Worm (Caenorhabditis elegans): Measurements from ENCODE around the gene srh-177.

srh-177 gene

ce11 chrV:20413936-20414335 is 44.9 kb upstream of the srh-177 start:
- TF ChIP-seq ceh-6 (GFP tag; optimal IDR thresholded peaks at IDR 0.05) (no peak), T23F11.4 (GFP tag; optimal IDR thresholded peaks at IDR 0.05) (no peak), nhr-232 (tag; optimal IDR thresholded peaks at IDR 0.05) (no peak), ref-2 (tag; optimal IDR thresholded peaks at IDR 0.05) (no peak), lim-6 (tag; optimal IDR thresholded peaks at IDR 0.05) (no peak), sdc-2 (tag; optimal IDR thresholded peaks at IDR 0.05) (no peak), pha-2 (tag; optimal IDR thresholded peaks at IDR 0.05) (no peak), nfya-1 (tag; optimal IDR thresholded peaks at IDR 0.05) (no peak), unc-3 (GFP tag; conservative IDR thresholded peaks at IDR 0.05) (no peak), unc-3 (tag; optimal IDR thresholded peaks at IDR 0.05) (no peak), mec-3 (tag; optimal IDR thresholded peaks at IDR 0.05; ENCODE audit: borderline replicate concordance) (no peak), unc-55 (GFP tag; optimal IDR thresholded peaks at IDR 0.05) (no peak), C08G9.2 (tag; optimal IDR thresholded peaks at IDR 0.05) (no peak), ahr-1 (tag; optimal IDR thresholded peaks at IDR 0.05) (no peak), dve-1 (tag; optimal IDR thresholded peaks at IDR 0.05) (no peak), elt-4 (tag; optimal IDR thresholded peaks at IDR 0.05) (no peak), madf-2 (tag; optimal IDR thresholded peaks at IDR 0.05) (no peak), hlh-6 (tag; optimal IDR thresholded peaks at IDR 0.05) (no peak), unc-86 (tag; optimal IDR thresholded peaks at IDR 0.05) (no peak), fax-1 (tag; optimal IDR thresholded peaks at IDR 0.05) (no peak), sox-2 (GFP tag; IDR thresholded peaks at IDR 0.05) (no peak)

- TF ChIP-seq F13H6.1 (tag; optimal IDR thresholded peaks at IDR 0.05), result no peak
These were observed 44.4 kb upstream of the srh-177 start for ce11 chrV:20413426-20413825.

ce11 chrV:20412225-20412624 is 43.2 kb upstream of the srh-177 start:
- TF ChIP-seq ets-4 (tag; optimal IDR thresholded peaks at IDR 0.05), result no peak
- no peak for TF ChIP-seq nhr-11 (tag; optimal IDR thresholded peaks at IDR 0.05)
- TF ChIP-seq hlh-30 (tag; optimal IDR thresholded peaks at IDR 0.05; ENCODE audit: insufficient read depth), result peak; percentile 6

- no peak for TF ChIP-seq mec-3 (tag; optimal IDR thresholded peaks at IDR 0.05; ENCODE audit: borderline replicate concordance)
- no peak for TF ChIP-seq K09A11.1 (tag; optimal IDR thresholded peaks at IDR 0.05; ENCODE audit: insufficient read depth)
- TF ChIP-seq nhr-11 (tag; optimal IDR thresholded peaks at IDR 0.05), result no peak
- no peak for TF ChIP-seq pros-1 (tag; optimal IDR thresholded peaks at IDR 0.05)
- TF ChIP-seq sox-2 (GFP tag; IDR thresholded peaks at IDR 0.05), result no peak
- no peak for TF ChIP-seq ama-1 (optimal IDR thresholded peaks at IDR 0.05)
- TF ChIP-seq sdc-2 (tag; optimal IDR thresholded peaks at IDR 0.05), result no peak
- no peak for TF ChIP-seq hlh-15 (tag; optimal IDR thresholded peaks at IDR 0.05)
- no peak for TF ChIP-seq ceh-30 (tag; optimal IDR thresholded peaks at IDR 0.05)
- no peak for TF ChIP-seq unc-42 (tag; optimal IDR thresholded peaks at IDR 0.05)
- no peak for TF ChIP-seq elt-4 (tag; optimal IDR thresholded peaks at IDR 0.05)
- no peak for TF ChIP-seq gmeb-2 (tag; optimal IDR thresholded peaks at IDR 0.05)
- no peak for TF ChIP-seq pag-3 (tag; optimal IDR thresholded peaks at IDR 0.05; ENCODE audit: borderline replicate concordance)
- TF ChIP-seq pax-1 (tag; optimal IDR thresholded peaks at IDR 0.05), result no peak
- no peak for TF ChIP-seq unc-3 (GFP tag; conservative IDR thresholded peaks at IDR 0.05)
- TF ChIP-seq unc-3 (tag; optimal IDR thresholded peaks at IDR 0.05), result no peak
- no peak for TF ChIP-seq hlh-6 (tag; optimal IDR thresholded peaks at IDR 0.05)
- TF ChIP-seq ceh-6 (GFP tag; optimal IDR thresholded peaks at IDR 0.05), result no peak
- no peak for TF ChIP-seq eyg-1 (tag; optimal IDR thresholded peaks at IDR 0.05)
These were observed 42.6 kb upstream of the srh-177 start, which contains the start of gene F53H2.3 for ce11 chrV:20411659-20412058. Gene F53H2.3, minus strand, starts transcription at chrV:20411759.

ce11 chrV:20410285-20410684 is 41.2 kb upstream of the srh-177 start:
- TF ChIP-seq syd-9 (tag; optimal IDR thresholded peaks at IDR 0.05), result no peak
- TF ChIP-seq pha-2 (tag; optimal IDR thresholded peaks at IDR 0.05), result peak; percentile 49
- peak; percentile 41 for TF ChIP-seq unc-55 (GFP tag; optimal IDR thresholded peaks at IDR 0.05)
- TF ChIP-seq sox-4 (tag; optimal IDR thresholded peaks at IDR 0.05), result peak; percentile 14
- no peak for TF ChIP-seq pag-3 (tag; optimal IDR thresholded peaks at IDR 0.05; ENCODE audit: borderline replicate concordance)
- TF ChIP-seq npax-4 (tag; optimal IDR thresholded peaks at IDR 0.05), result no peak
- no peak for TF ChIP-seq unc-3 (GFP tag; conservative IDR thresholded peaks at IDR 0.05)
- no peak for TF ChIP-seq unc-3 (tag; optimal IDR thresholded peaks at IDR 0.05)
